Fruit fly (Drosophila melanogaster) whole organism, prepupa: ENCODE data around the gene CG7120.

ENCODE experiments used
- CG10631 ChIP-seq: fragments of 200-800 bp; sonication (Bioruptor generic); optimal IDR thresholded peaks from 2 replicates; lab custom pipeline; 2016; ENCODE audit warnings: missing biosample characterization, missing genetic modification characterization
- CG11294 ChIP-seq: fragments of 200-800 bp; sonication (Bioruptor generic); IDR thresholded peaks from 2 replicates; pipeline ENCODE4 v1.3.6; 2022; ENCODE audit warnings: missing biosample characterization, missing genetic modification characterization
- CG11902 ChIP-seq: fragments of 200-800 bp; sonication (Bioruptor generic); optimal IDR thresholded peaks from 3 replicates; lab custom pipeline; 2016; ENCODE audit warnings: missing biosample characterization, missing genetic modification characterization
- CG15336 ChIP-seq: fragments of 200-800 bp; sonication (Bioruptor generic); IDR thresholded peaks from 2 replicates; pipeline ENCODE4 v1.3.6; 2022; ENCODE audit warnings: missing biosample characterization, missing genetic modification characterization
- CG1621 ChIP-seq: fragments of 200-800 bp; sonication (Bioruptor generic); optimal IDR thresholded peaks from 3 replicates; lab custom pipeline; 2018; ENCODE audit warnings: missing biosample characterization, mild to moderate bottlenecking, missing genetic modification characterization
- CG3032 ChIP-seq: fragments of 200-800 bp; optimal IDR thresholded peaks from 2 replicates; lab custom pipeline; 2019; ENCODE audit warnings: missing biosample characterization, mild to moderate bottlenecking, missing genetic modification characterization, moderate library complexity
- CG32006 ChIP-seq: fragments of 200-800 bp; sonication (Bioruptor generic); optimal IDR thresholded peaks from 3 replicates; lab custom pipeline; 2017; ENCODE audit warnings: missing biosample characterization, mild to moderate bottlenecking, missing genetic modification characterization
- CG4318 ChIP-seq: fragments of 200-800 bp; sonication (Bioruptor generic); optimal IDR thresholded peaks from 3 replicates; lab custom pipeline; 2017; ENCODE audit warnings: missing biosample characterization, mild to moderate bottlenecking, missing genetic modification characterization
- CG6163 ChIP-seq: fragments of 200-800 bp; sonication (Bioruptor generic); IDR thresholded peaks from 3 replicates; pipeline ENCODE4 v1.3.6; 2022; ENCODE audit warnings: missing biosample characterization, missing genetic modification characterization
- CG6276 ChIP-seq: fragments of 200-800 bp; sonication (Bioruptor generic); optimal IDR thresholded peaks from 2 replicates; lab custom pipeline; 2017; ENCODE audit warnings: missing biosample characterization, mild to moderate bottlenecking, missing genetic modification characterization
- CG6792 ChIP-seq: fragments of 200-800 bp; sonication (Bioruptor generic); optimal IDR thresholded peaks from 3 replicates; lab custom pipeline; 2016; ENCODE audit warnings: missing biosample characterization, missing genetic modification characterization
- CG6808 ChIP-seq: fragments of 200-800 bp; sonication (Bioruptor generic); optimal IDR thresholded peaks from 3 replicates; lab custom pipeline; 2017; ENCODE audit warnings: missing biosample characterization, missing genetic modification characterization, mild to moderate bottlenecking, moderate library complexity, missing genetic modification reagents
- CG6854 ChIP-seq: fragments of 200-800 bp; sonication (Bioruptor generic); optimal IDR thresholded peaks from 2 replicates; lab custom pipeline; 2017; ENCODE audit warnings: missing biosample characterization, mild to moderate bottlenecking, missing genetic modification characterization
- CG7368 ChIP-seq: fragments of 200-800 bp; sonication (Bioruptor generic); optimal IDR thresholded peaks from 3 replicates; lab custom pipeline; 2016; ENCODE audit warnings: missing biosample characterization, missing genetic modification characterization
- CG8319 ChIP-seq: fragments of 200-800 bp; sonication (Bioruptor generic); optimal IDR thresholded peaks from 3 replicates; lab custom pipeline; 2016; ENCODE audit warnings: missing biosample characterization, missing genetic modification characterization
- CG8632 ChIP-seq: fragments of 200-800 bp; sonication (Bioruptor generic); optimal IDR thresholded peaks from 3 replicates; lab custom pipeline; 2016; ENCODE audit warnings: missing biosample characterization, missing genetic modification characterization
- CG9139 ChIP-seq: fragments of 200-800 bp; sonication (Bioruptor generic); optimal IDR thresholded peaks from 3 replicates; lab custom pipeline; 2017; ENCODE audit warnings: missing biosample characterization, mild to moderate bottlenecking, missing genetic modification characterization
- Eip75B ChIP-seq: fragments of 200-800 bp; sonication (Bioruptor generic); optimal IDR thresholded peaks from 3 replicates; lab custom pipeline; 2016; ENCODE audit warnings: missing biosample characterization, missing genetic modification characterization
- Eip93F ChIP-seq: fragments of 200-800 bp; sonication (Bioruptor generic); optimal IDR thresholded peaks from 2 replicates; lab custom pipeline; 2016; ENCODE audit warnings: missing biosample characterization, mild to moderate bottlenecking, missing genetic modification characterization
- Ets21C ChIP-seq: fragments of 200-800 bp; sonication (Bioruptor generic); optimal IDR thresholded peaks from 3 replicates; lab custom pipeline; 2016; ENCODE audit warnings: missing biosample characterization, missing genetic modification characterization
- Ets96B ChIP-seq: fragments of 200-800 bp; optimal IDR thresholded peaks from 2 replicates; lab custom pipeline; 2019; ENCODE audit warnings: missing biosample characterization, mild to moderate bottlenecking, missing genetic modification characterization, moderate library complexity
- Lpt ChIP-seq: fragments of 200-800 bp; sonication (Bioruptor generic); optimal IDR thresholded peaks from 3 replicates; lab custom pipeline; 2016; ENCODE audit warnings: missing biosample characterization, missing genetic modification characterization
- Met ChIP-seq: fragments of 200-800 bp; sonication (Bioruptor generic); optimal IDR thresholded peaks from 3 replicates; lab custom pipeline; 2016; ENCODE audit warnings: missing biosample characterization, missing genetic modification characterization
- OdsH ChIP-seq: fragments of 200-800 bp; sonication (Bioruptor generic); optimal IDR thresholded peaks from 3 replicates; lab custom pipeline; 2016; ENCODE audit warnings: missing biosample characterization, missing genetic modification characterization
- Sox102F ChIP-seq: fragments of 200-800 bp; sonication (Bioruptor generic); optimal IDR thresholded peaks from 2 replicates; lab custom pipeline; 2016; ENCODE audit warnings: missing biosample characterization, mild to moderate bottlenecking, missing genetic modification characterization
- Sox14 ChIP-seq: fragments of 200-800 bp; sonication (Bioruptor generic); optimal IDR thresholded peaks from 3 replicates; lab custom pipeline; 2016; ENCODE audit warnings: missing biosample characterization, missing genetic modification characterization
- Sox15 ChIP-seq: fragments of 200-800 bp; sonication (Bioruptor generic); optimal IDR thresholded peaks from 3 replicates; lab custom pipeline; 2016; ENCODE audit warnings: missing biosample characterization, missing genetic modification characterization
- achi ChIP-seq: fragments of 200-800 bp; sonication (Bioruptor generic); optimal IDR thresholded peaks from 3 replicates; lab custom pipeline; 2016; ENCODE audit warnings: missing biosample characterization, missing genetic modification characterization
- acj6 ChIP-seq: fragments of 200-800 bp; sonication (Bioruptor generic); optimal IDR thresholded peaks from 3 replicates; lab custom pipeline; 2016; ENCODE audit warnings: missing biosample characterization, missing genetic modification characterization
- cyc ChIP-seq: fragments of 200-800 bp; sonication (Bioruptor generic); optimal IDR thresholded peaks from 3 replicates; lab custom pipeline; 2016; ENCODE audit warnings: missing biosample characterization, missing genetic modification characterization
- dac ChIP-seq: fragments of 200-800 bp; sonication (Bioruptor generic); optimal IDR thresholded peaks from 2 replicates; lab custom pipeline; 2017; ENCODE audit warnings: missing biosample characterization, mild to moderate bottlenecking, missing genetic modification characterization
- dsx ChIP-seq: fragments of 200-800 bp; optimal IDR thresholded peaks from 3 replicates; lab custom pipeline; 2019; ENCODE audit warnings: missing biosample characterization, mild to moderate bottlenecking, missing genetic modification characterization, moderate library complexity; ENCODE audit not compliant: poor library complexity, severe bottlenecking
- eg ChIP-seq: fragments of 200-800 bp; sonication (Bioruptor generic); IDR thresholded peaks from 3 replicates; pipeline ENCODE4 v1.3.6; 2022; ENCODE audit warnings: missing biosample characterization, missing genetic modification characterization
- esn ChIP-seq: fragments of 200-800 bp; sonication (Bioruptor generic); optimal IDR thresholded peaks from 2 replicates; lab custom pipeline; 2016; ENCODE audit warnings: missing biosample characterization, mild to moderate bottlenecking, missing genetic modification characterization, moderate library complexity
- fd59A ChIP-seq: fragments of 200-800 bp; sonication (Bioruptor generic); optimal IDR thresholded peaks from 2 replicates; lab custom pipeline; 2017; ENCODE audit warnings: missing biosample characterization, mild to moderate bottlenecking, missing genetic modification characterization, missing genetic modification reagents
- fkh ChIP-seq: fragments of 200-800 bp; sonication (Bioruptor generic); optimal IDR thresholded peaks from 3 replicates; lab custom pipeline; 2017; ENCODE audit warnings: missing biosample characterization, mild to moderate bottlenecking, missing genetic modification characterization, moderate library complexity
- lz ChIP-seq: fragments of 200-800 bp; sonication (Bioruptor generic); optimal IDR thresholded peaks from 3 replicates; lab custom pipeline; 2016; ENCODE audit warnings: missing biosample characterization, missing genetic modification characterization
- pdm3 ChIP-seq: fragments of 200-800 bp; sonication (Bioruptor generic); optimal IDR thresholded peaks from 3 replicates; lab custom pipeline; 2016; ENCODE audit warnings: missing biosample characterization, missing genetic modification characterization
- salr ChIP-seq, 2 experiments: fragments of 200-800 bp; sonication (Bioruptor generic); optimal IDR thresholded peaks; 3 replicates each; lab custom pipeline; 2016 to 2018; ENCODE audit warnings: missing biosample characterization in 2 of 2, missing genetic modification characterization in 2 of 2, mild to moderate bottlenecking in 1 of 2
- spab ChIP-seq: fragments of 200-800 bp; sonication (Bioruptor generic); optimal IDR thresholded peaks from 2 replicates; lab custom pipeline; 2017; ENCODE audit warnings: missing biosample characterization, mild to moderate bottlenecking, missing genetic modification characterization, missing genetic modification reagents
- ss ChIP-seq, 2 experiments: fragments of 200-800 bp; sonication (Bioruptor generic); optimal IDR thresholded peaks; 2 replicates in 1 of 2; 3 replicates in 1 of 2; lab custom pipeline; 2017 to 2018; ENCODE audit warnings: mild to moderate bottlenecking in 2 of 2, missing biosample characterization in 2 of 2, missing genetic modification characterization in 2 of 2, moderate library complexity in 1 of 2
- svp ChIP-seq: fragments of 200-800 bp; sonication (Bioruptor generic); peaks from one replicate; lab custom pipeline; 2016; ENCODE audit warnings: missing biosample characterization, missing genetic modification characterization

The CG7120 gene

dm6 chr3L:8418984-8419383 lies 23.2 kb downstream of the CG7120 start (continued):
- TF ChIP-seq fd59A (GFP tag; lab: Kevin White, UChicago) (peak; percentile 55), Eip93F (GFP tag; lab: Kevin White, UChicago) (no peak), CG8632 (GFP tag; lab: Kevin White, UChicago) (peak; percentile 41), esn (GFP tag; lab: Kevin White, UChicago) (peak; percentile 51), Ets21C (GFP tag; lab: Kevin White, UChicago) (no peak), dsx (peak; percentile 55), CG6792 (GFP tag; lab: Kevin White, UChicago) (peak; percentile 53), fkh (no peak), cyc (peak; percentile 29), spab (GFP tag; lab: Kevin White, UChicago) (peak; percentile 57), Met (GFP tag; lab: Kevin White, UChicago) (no peak)
- TF ChIP-seq, all 60 proteins: peak for 46

dm6 chr3L:8419622-8420176 lies 23.9 kb downstream of the CG7120 start:
- peak; percentile 23; the same call in 1 of the 3 replicates for TF ChIP-seq eg (GFP tag; lab: Robert Waterston, UW)
- TF ChIP-seq dac, result no peak
- TF ChIP-seq ss (GFP tag; optimal IDR thresholded peaks at IDR 0.05; lab: Kevin White, UChicago), result peak in 1 of 2 experiments; percentile 16
- TF ChIP-seq CG15336, result 0 out of 2 replicates have a peak, but pooled peaks have one; percentile 10
- TF ChIP-seq, all 60 proteins: peak for 3

dm6 chr3L:8421361-8421760 lies 25.6 kb downstream of the CG7120 start:
- TF ChIP-seq Sox14 (GFP tag; lab: Kevin White, UChicago) (no peak), CG9139 (no peak), CG6792 (GFP tag; lab: Kevin White, UChicago) (no peak), Lpt (GFP tag; lab: Kevin White, UChicago) (no peak), svp (GFP tag; lab: Kevin White, UChicago) (peak; percentile 88), Sox15 (GFP tag; lab: Kevin White, UChicago) (no peak), spab (GFP tag; lab: Kevin White, UChicago) (no peak)
- TF ChIP-seq, all 60 proteins: peak for 1

dm6 chr3L:8421808-8422586 lies 26.2 kb downstream of the CG7120 start, which contains the start of gene CG32354:
TSS of gene CG32354 (minus strand) at chr3L:8422205.
- TF ChIP-seq CG1621 (tag; lab: Kevin White, UChicago) (peak; percentile 17), CG6163 (GFP tag; lab: Robert Waterston, UW) (peak; percentile 63; the same call in 2 of the 3 replicates), lz (no peak), acj6 (GFP tag; lab: Kevin White, UChicago) (peak; percentile 28), pdm3 (GFP tag; lab: Kevin White, UChicago) (no peak), CG6276 (GFP tag; lab: Kevin White, UChicago) (peak; percentile 68), CG6792 (GFP tag; lab: Kevin White, UChicago) (no peak), Ets96B (tag; lab: Kevin White, UChicago) (no peak), salr (GFP tag; optimal IDR thresholded peaks at IDR 0.05; lab: Kevin White, UChicago) (peak in 1 of 2 experiments; percentile 25), CG4318 (GFP tag; lab: Kevin White, UChicago) (peak; percentile 75), CG8319 (no peak), esn (GFP tag; lab: Kevin White, UChicago) (peak; percentile 16), CG10631 (GFP tag; lab: Kevin White, UChicago) (peak; percentile 27), CG11294 (no peak), eg (GFP tag; lab: Robert Waterston, UW) (0 out of 3 replicates have a peak, but pooled peaks have one; percentile 43), OdsH (GFP tag; lab: Kevin White, UChicago) (peak; percentile 43), Sox102F (GFP tag; lab: Kevin White, UChicago) (peak; percentile 17), cyc (no peak), CG6854 (no peak), CG3032 (tag; lab: Kevin White, UChicago) (peak; percentile 4), Eip75B (GFP tag; lab: Kevin White, UChicago) (peak; percentile 5), achi (GFP tag; lab: Kevin White, UChicago) (peak; percentile 5), CG7368 (GFP tag; lab: Kevin White, UChicago) (no peak), CG32006 (peak; percentile 90), spab (GFP tag; lab: Kevin White, UChicago) (no peak), CG8632 (GFP tag; lab: Kevin White, UChicago) (no peak), Met (GFP tag; lab: Kevin White, UChicago) (peak; percentile 22), CG6808 (GFP tag; lab: Kevin White, UChicago) (peak; percentile 25), CG11902 (no peak), fkh (no peak)
